Fruit fly (Drosophila melanogaster): ENCODE measurements around the gene Tektin-C.

The Tektin-C gene

DNA sequence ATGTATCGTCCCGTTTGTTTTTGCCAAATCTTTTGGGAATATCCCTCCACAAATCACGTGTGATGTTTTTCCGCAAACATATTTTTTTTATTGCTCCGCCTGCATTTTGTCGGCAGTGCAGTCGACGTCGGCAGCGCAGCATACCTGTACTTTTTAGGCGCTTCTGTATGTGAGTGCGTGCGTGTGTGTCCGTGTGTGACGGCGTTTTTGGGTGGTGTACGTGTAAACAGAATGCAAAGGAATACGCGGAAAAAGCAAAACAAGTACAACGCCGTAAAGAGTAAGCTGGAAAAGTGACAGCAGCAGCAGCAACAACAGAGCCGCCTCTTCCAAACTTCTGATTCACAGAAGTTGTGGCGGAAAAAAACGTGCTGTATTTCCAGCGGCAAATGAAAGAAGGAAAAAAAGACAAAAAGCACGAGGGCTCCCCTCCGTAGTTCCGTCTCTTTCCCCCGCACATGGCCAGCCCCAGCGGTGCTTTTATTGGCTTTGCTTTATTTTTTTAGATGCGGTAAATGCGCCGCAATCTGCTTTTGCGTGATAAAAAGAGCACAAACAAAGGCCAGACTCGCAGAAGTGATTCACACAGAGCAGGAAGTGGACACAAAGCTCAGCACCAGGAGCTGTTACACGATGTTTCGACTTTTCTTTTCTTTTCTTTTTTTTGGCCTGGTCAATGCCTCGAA is 26.1 kb downstream of the Tektin-C start:
- TF ChIP-seq CG32121 (GFP tag; IDR thresholded peaks at IDR 0.05), result peak; percentile 51
- TF ChIP-seq CG10348 (GFP tag; IDR thresholded peaks at IDR 0.05), result no peak
- peak; percentile 82 for TF ChIP-seq CG8159 (tag; optimal IDR thresholded peaks at IDR 0.05)
- peak; percentile 69 for TF ChIP-seq Pif1B (GFP tag; optimal IDR thresholded peaks at IDR 0.05)
- TF ChIP-seq CG4496 (GFP tag; IDR thresholded peaks at IDR 0.05), result peak; percentile 78
- no peak for TF ChIP-seq D1 (tag; optimal IDR thresholded peaks at IDR 0.05)
- TF ChIP-seq CG9948 (tag; optimal IDR thresholded peaks at IDR 0.05), result peak; percentile 66
- TF ChIP-seq fd96Ca (GFP tag; IDR thresholded peaks at IDR 0.05), result peak; percentile 74
- peak; percentile 64 for TF ChIP-seq CG8301 (tag; optimal IDR thresholded peaks at IDR 0.05)
- TF ChIP-seq Pif1A (GFP tag; optimal IDR thresholded peaks at IDR 0.05), result no peak
- no peak for TF ChIP-seq CG14655 (GFP tag; optimal IDR thresholded peaks at IDR 0.05)
- TF ChIP-seq CG13204 (GFP tag; optimal IDR thresholded peaks at IDR 0.05), result peak; percentile 93
- TF ChIP-seq EcR (GFP tag; optimal IDR thresholded peaks at IDR 0.05), result peak; percentile 94
- TF ChIP-seq CG12605 (GFP tag; IDR thresholded peaks at IDR 0.05), result peak; percentile 76
- peak; percentile 97 for TF ChIP-seq gl (tag; optimal IDR thresholded peaks at IDR 0.05)
- peak; percentile 86 for TF ChIP-seq CG15710 (tag; optimal IDR thresholded peaks at IDR 0.05)
- TF ChIP-seq CG34367 (tag; optimal IDR thresholded peaks at IDR 0.05), result peak; percentile 82
- peak; percentile 50; the same call in 1 of the 2 replicates for TF ChIP-seq rn (GFP tag; IDR thresholded peaks at IDR 0.05)
- peak; percentile 40 for TF ChIP-seq Ets98B (GFP tag; IDR thresholded peaks at IDR 0.05)
- peak; percentile 59 for TF ChIP-seq CG17806 (tag; optimal IDR thresholded peaks at IDR 0.05)
- peak; percentile 56 for TF ChIP-seq Snoo (tag; optimal IDR thresholded peaks at IDR 0.05)

- TF ChIP-seq CG12605 (GFP tag; IDR thresholded peaks at IDR 0.05) (peak; percentile 57; the same call in 1 of the 2 replicates), CG13204 (GFP tag; optimal IDR thresholded peaks at IDR 0.05) (no peak), EcR (GFP tag; optimal IDR thresholded peaks at IDR 0.05) (peak; percentile 82), gl (tag; optimal IDR thresholded peaks at IDR 0.05) (peak; percentile 17)
These were observed 27.5 kb downstream of the Tektin-C start, which contains the start of the genes Ppat-Dpck and scny for dm6 chr3L:5768532-5769497. TSS of gene Ppat-Dpck (minus strand) at chr3L:5768794. TSS of gene scny (plus strand) at chr3L:5769002.

dm6 chr3L:5765844-5766200 is 30.5 kb downstream of the Tektin-C start, which contains the start of gene Txl:
TSS of gene Txl (plus strand) at chr3L:5765846.
- TF ChIP-seq CG32121 (GFP tag; IDR thresholded peaks at IDR 0.05) (no peak), CG17806 (tag; optimal IDR thresholded peaks at IDR 0.05) (no peak), CG13204 (GFP tag; optimal IDR thresholded peaks at IDR 0.05) (no peak), CG10348 (GFP tag; IDR thresholded peaks at IDR 0.05) (no peak), CG15710 (tag; optimal IDR thresholded peaks at IDR 0.05) (no peak), CG12605 (GFP tag; IDR thresholded peaks at IDR 0.05) (no peak), Snoo (tag; optimal IDR thresholded peaks at IDR 0.05) (no peak), CG14655 (GFP tag; optimal IDR thresholded peaks at IDR 0.05) (no peak), CG34367 (tag; optimal IDR thresholded peaks at IDR 0.05) (no peak), EcR (GFP tag; optimal IDR thresholded peaks at IDR 0.05) (no peak)

- TF ChIP-seq Snoo (tag; optimal IDR thresholded peaks at IDR 0.05), result no peak
These were observed 31.2 kb downstream of the Tektin-C start, which contains the start of gene CG10576 for dm6 chr3L:5764922-5765843. TSS of gene CG10576 (minus strand) at chr3L:5765702.

DNA sequence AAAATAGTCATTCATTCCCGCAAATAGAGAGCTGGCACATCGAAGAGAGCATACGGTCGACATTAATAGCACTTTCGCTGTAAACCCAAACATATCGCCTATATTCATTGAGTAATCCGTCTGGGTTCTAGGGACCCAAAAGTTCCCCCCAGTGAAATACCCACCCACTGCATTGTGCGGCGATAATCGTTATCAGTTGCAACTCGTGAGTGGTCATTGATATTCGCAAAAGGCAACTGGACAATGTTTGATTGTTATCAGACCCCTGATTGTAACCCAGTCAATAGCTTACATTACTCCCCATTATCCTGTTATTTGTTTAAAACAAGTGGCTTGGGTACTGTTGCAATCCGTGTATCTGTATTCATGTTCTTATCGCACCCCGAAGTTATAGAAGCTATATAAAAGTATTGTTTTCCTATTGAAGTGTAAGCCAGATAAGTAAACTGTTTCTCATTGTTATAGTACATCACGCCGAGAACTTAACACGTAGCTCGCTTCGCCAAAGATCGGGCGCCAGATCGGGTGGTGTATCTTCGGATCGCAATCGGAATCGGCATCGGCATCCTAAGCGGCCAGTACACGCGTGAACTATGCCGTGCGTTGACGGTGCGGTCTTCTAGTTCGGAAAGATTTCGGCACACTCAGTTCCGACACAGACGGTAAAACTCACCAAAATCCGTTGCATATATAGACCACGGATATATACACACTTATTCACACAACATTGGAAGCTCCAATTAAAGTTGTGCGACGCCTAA is 42.6 kb downstream of the Tektin-C start:
- no peak for TF ChIP-seq fd96Ca (GFP tag; IDR thresholded peaks at IDR 0.05)
- no peak for TF ChIP-seq Pif1B (GFP tag; optimal IDR thresholded peaks at IDR 0.05)
- no peak for TF ChIP-seq gl (tag; optimal IDR thresholded peaks at IDR 0.05)
- TF ChIP-seq EcR (GFP tag; optimal IDR thresholded peaks at IDR 0.05), result peak; percentile 17
- TF ChIP-seq CG12605 (GFP tag; IDR thresholded peaks at IDR 0.05), result 0 out of 2 replicates have a peak, but pooled peaks have one; percentile 15
